Worm (Caenorhabditis elegans): ENCODE results near the gene tps-2.

- TF ChIP-seq egrh-3 (GFP tag; IDR thresholded peaks at IDR 0.05) = no peak
- no peak for TF ChIP-seq attf-3 (GFP tag; conservative IDR thresholded peaks at IDR 0.05)
These were observed 32.9 kb upstream of the tps-2 start for ce11 chrII:14567811-14568210.
